Worm (Caenorhabditis elegans) whole organism, L3 larva: ENCODE measurements around the gene clec-202.

Source experiments
- hmg-11 ChIP-seq: sonication (generic microtip); optimal IDR thresholded peaks from 2 replicates; lab custom pipeline; 2016; ENCODE audit warnings: missing genetic modification characterization, missing compliant biosample characterization
- lsy-12 ChIP-seq: sonication (generic microtip); optimal IDR thresholded peaks from 2 replicates; lab custom pipeline; 2016; ENCODE audit warnings: mild to moderate bottlenecking, missing genetic modification characterization, missing compliant biosample characterization
- nhr-76 ChIP-seq: fragments of 150-350 bp; sonication (generic microtip); optimal IDR thresholded peaks from 5 replicates; lab custom pipeline; 2014; ENCODE audit warnings: missing biosample characterization, missing genetic modification characterization
- pha-4 ChIP-seq: fragments of 150-350 bp; optimal IDR thresholded peaks from 2 replicates; lab custom pipeline; 2014; ENCODE audit warnings: missing biosample characterization, missing genetic modification reagents, missing genetic modification characterization
- skn-1 ChIP-seq: fragments of 150-350 bp; optimal IDR thresholded peaks from 2 replicates; lab custom pipeline; 2014; ENCODE audit warnings: missing biosample characterization, missing genetic modification characterization
- unc-39 ChIP-seq: sonication (generic microtip); optimal IDR thresholded peaks from 4 replicates; lab custom pipeline; 2017; ENCODE audit warnings: missing biosample characterization, missing genetic modification characterization

DNA sequence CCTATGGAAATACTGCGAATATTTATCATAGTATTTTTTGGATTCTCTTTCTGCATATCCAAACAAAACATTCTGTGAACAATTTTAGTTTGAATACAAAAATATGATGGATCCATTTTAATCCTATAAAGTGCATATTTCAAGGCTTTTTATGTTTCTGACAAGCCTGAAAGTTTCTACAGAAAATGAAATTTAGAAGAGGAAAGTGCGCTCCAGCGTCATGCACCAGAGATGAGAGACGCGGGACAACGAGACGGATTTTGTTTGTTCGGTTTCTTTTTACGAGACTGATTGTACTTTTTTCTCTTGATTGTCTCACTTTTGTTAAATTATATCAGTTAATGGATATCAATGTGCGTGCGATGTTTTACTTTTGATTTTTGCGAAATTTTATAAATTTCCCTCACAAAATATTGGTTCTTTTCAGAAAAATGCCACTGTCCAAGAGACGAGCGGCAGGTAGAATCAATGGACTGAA, 30.1 kb upstream of the clec-202 start, which contains the start of gene C49C3.6:
- no peak for TF ChIP-seq skn-1 (tag; lab: Kevin White, UChicago)
- no peak for TF ChIP-seq nhr-76 (tag; lab: Kevin White, UChicago)
- TF ChIP-seq unc-39 (tag; lab: Kevin White, UChicago): no peak
- TF ChIP-seq pha-4: peak; percentile 33
- TF ChIP-seq lsy-12: no peak
- TF ChIP-seq hmg-11 (tag; lab: Kevin White, UChicago): peak; percentile 56
